Fruit fly (Drosophila melanogaster) whole organism, embryonic: ENCODE results near the gene CG11811.
A peak's percentile ranks its signal among the peaks of the same experiment; 100 is the strongest.

ENCODE experiments used
- ATbp ChIP-seq: fragments of 200-800 bp; sonication (Bioruptor generic); optimal IDR thresholded peaks from 2 replicates; lab custom pipeline; 2017; ENCODE audit warnings: missing biosample characterization, mild to moderate bottlenecking, missing genetic modification characterization, missing genetic modification reagents
- CG13123 ChIP-seq: fragments of 200-800 bp; sonication (Bioruptor generic); optimal IDR thresholded peaks from 2 replicates; lab custom pipeline; 2016; ENCODE audit warnings: missing biosample characterization, missing genetic modification characterization
- CG13287 ChIP-seq: fragments of 200-800 bp; sonication (Bioruptor generic); IDR thresholded peaks from 2 replicates; pipeline ENCODE4 v1.3.6; 2022; ENCODE audit warnings: missing biosample characterization, missing genetic modification characterization; ENCODE audit not compliant: partially characterized antibody
- CG13775 ChIP-seq: fragments of 200-800 bp; sonication (Bioruptor generic); optimal IDR thresholded peaks from 3 replicates; lab custom pipeline; 2017; ENCODE audit warnings: missing biosample characterization, mild to moderate bottlenecking, missing genetic modification characterization
- CG14710 ChIP-seq: fragments of 200-800 bp; sonication (Bioruptor generic); optimal IDR thresholded peaks from 3 replicates; lab custom pipeline; 2019; ENCODE audit warnings: missing biosample characterization, mild to moderate bottlenecking, missing genetic modification characterization, moderate library complexity
- CG14965 ChIP-seq: fragments of 200-800 bp; sonication (Bioruptor generic); optimal IDR thresholded peaks from 2 replicates; lab custom pipeline; 2016; ENCODE audit warnings: missing biosample characterization, missing genetic modification characterization, borderline replicate concordance
- CG17385 ChIP-seq: fragments of 200-800 bp; sonication (Bioruptor generic); optimal IDR thresholded peaks from 3 replicates; lab custom pipeline; 2018; ENCODE audit warnings: missing biosample characterization, mild to moderate bottlenecking, missing genetic modification characterization
- CG17568 ChIP-seq: fragments of 200-800 bp; sonication (Bioruptor generic); optimal IDR thresholded peaks from 2 replicates; lab custom pipeline; 2018; ENCODE audit warnings: missing biosample characterization, mild to moderate bottlenecking, missing genetic modification characterization, moderate library complexity
- CG17612 ChIP-seq: fragments of 200-800 bp; sonication (Bioruptor generic); IDR thresholded peaks from 2 replicates; pipeline ENCODE4 v1.3.6; 2022; ENCODE audit warnings: missing biosample characterization, missing genetic modification characterization
- CG3163 ChIP-seq: fragments of 200-800 bp; sonication (Bioruptor generic); optimal IDR thresholded peaks from 3 replicates; lab custom pipeline; 2016; ENCODE audit warnings: missing biosample characterization, missing genetic modification characterization
- CG3726 ChIP-seq: fragments of 200-800 bp; sonication (Bioruptor generic); IDR thresholded peaks from 3 replicates; pipeline ENCODE4, ENCODE4 v1.3.6; 2022; ENCODE audit warnings: missing biosample characterization, missing genetic modification characterization
- CG3847 ChIP-seq: fragments of 200-800 bp; sonication (Bioruptor generic); IDR thresholded peaks from 2 replicates; pipeline ENCODE4 v1.3.6; 2022; ENCODE audit warnings: missing biosample characterization, missing genetic modification characterization
- CG7271 ChIP-seq: fragments of 200-800 bp; sonication (Bioruptor generic); optimal IDR thresholded peaks from 2 replicates; lab custom pipeline; 2018; ENCODE audit warnings: missing biosample characterization, mild to moderate bottlenecking, missing genetic modification characterization, moderate library complexity
- CG7963 ChIP-seq: fragments of 200-800 bp; sonication (Bioruptor generic); IDR thresholded peaks from 3 replicates; pipeline ENCODE4 v1.3.6; 2022; ENCODE audit warnings: missing biosample characterization, missing genetic modification characterization; ENCODE audit not compliant: partially characterized antibody
- CG9797 ChIP-seq: fragments of 200-800 bp; sonication (Bioruptor generic); optimal IDR thresholded peaks from 3 replicates; lab custom pipeline; 2018; ENCODE audit warnings: missing biosample characterization, mild to moderate bottlenecking, missing genetic modification characterization
- D ChIP-seq, 2 experiments: fragments of 200-800 bp in 1 of 2; fragments of >200 bp in 1 of 2; sonication (Bioruptor generic) in 1 of 2; optimal IDR thresholded peaks; 2 replicates in 1 of 2; 3 replicates in 1 of 2; lab custom pipeline; 2017; ENCODE audit warnings: mild to moderate bottlenecking in 1 of 2, missing biosample characterization in 1 of 2, missing genetic modification characterization in 1 of 2, missing genetic modification reagents in 1 of 2
- Deaf1 ChIP-seq: fragments of 200-800 bp; optimal IDR thresholded peaks from 3 replicates; lab custom pipeline; 2019; ENCODE audit warnings: missing biosample characterization, mild to moderate bottlenecking, missing genetic modification characterization, moderate library complexity
- Dfd ChIP-seq, 2 experiments: fragments of >200 bp; optimal IDR thresholded peaks; 2 replicates each; lab custom pipeline; 2017; ENCODE audit warnings: missing biosample characterization in 2 of 2, missing genetic modification characterization in 2 of 2
- Doc2 ChIP-seq: fragments of 200-800 bp; sonication (Bioruptor generic); IDR thresholded peaks from 2 replicates; pipeline ENCODE4 v1.3.6; 2022; ENCODE audit warnings: missing biosample characterization, missing genetic modification characterization
- HmgD ChIP-seq: fragments of 200-800 bp; sonication (Bioruptor generic); optimal IDR thresholded peaks from 3 replicates; lab custom pipeline; 2016; ENCODE audit warnings: missing biosample characterization, missing genetic modification characterization
- Hr3 ChIP-seq: fragments of 200-800 bp; sonication (Bioruptor generic); optimal IDR thresholded peaks from 3 replicates; lab custom pipeline; 2016; ENCODE audit warnings: missing biosample characterization, missing genetic modification characterization
- Kr ChIP-seq: fragments of 200-800 bp; sonication (Bioruptor generic); optimal IDR thresholded peaks from 2 replicates; lab custom pipeline; 2017; ENCODE audit warnings: missing biosample characterization, mild to moderate bottlenecking, missing genetic modification characterization
- NC2α ChIP-seq: fragments of 200-800 bp; sonication (Bioruptor generic); optimal IDR thresholded peaks from 2 replicates; lab custom pipeline; 2016; ENCODE audit warnings: missing biosample characterization, missing genetic modification characterization
- NC2β ChIP-seq: fragments of 200-800 bp; sonication (Bioruptor generic); optimal IDR thresholded peaks from 2 replicates; lab custom pipeline; 2016; ENCODE audit warnings: missing biosample characterization, missing genetic modification characterization
- NFAT ChIP-seq: fragments of 200-800 bp; sonication (Bioruptor generic); IDR thresholded peaks from 2 replicates; pipeline ENCODE4 v1.3.6; 2022; ENCODE audit warnings: missing biosample characterization, missing genetic modification characterization
- Ravus ChIP-seq: fragments of 200-800 bp; sonication (Bioruptor generic); IDR thresholded peaks from 2 replicates; pipeline ENCODE4 v1.3.6; 2022; ENCODE audit warnings: missing biosample characterization, missing genetic modification characterization
- Xrp1 ChIP-seq: fragments of 200-800 bp; sonication (Bioruptor generic); IDR thresholded peaks from 2 replicates; pipeline ENCODE4 v1.3.6; 2022; ENCODE audit warnings: missing biosample characterization, missing genetic modification characterization
- ap ChIP-seq: fragments of 200-800 bp; sonication (Bioruptor generic); IDR thresholded peaks from 2 replicates; pipeline ENCODE4 v1.3.6; 2022; ENCODE audit warnings: missing biosample characterization, missing genetic modification characterization
- ci ChIP-seq: fragments of 200-800 bp; sonication (Bioruptor generic); IDR thresholded peaks from 3 replicates; pipeline ENCODE4 v1.3.6; 2022; ENCODE audit warnings: missing biosample characterization, missing genetic modification characterization
- crp ChIP-seq, 2 experiments: fragments of 200-800 bp; sonication (Bioruptor generic); optimal IDR thresholded peaks; 2 replicates in 1 of 2; 3 replicates in 1 of 2; lab custom pipeline; 2017; ENCODE audit warnings: missing biosample characterization in 2 of 2, missing genetic modification characterization in 2 of 2, mild to moderate bottlenecking in 1 of 2, moderate library complexity in 1 of 2
- dan ChIP-seq: fragments of 200-800 bp; sonication (Bioruptor generic); IDR thresholded peaks from 2 replicates; pipeline ENCODE4 v1.3.6; 2022; ENCODE audit warnings: missing biosample characterization, missing genetic modification characterization
- emc ChIP-seq: fragments of 200-800 bp; sonication (Bioruptor generic); optimal IDR thresholded peaks from 2 replicates; lab custom pipeline; 2016; ENCODE audit warnings: missing biosample characterization, missing genetic modification characterization
- grau ChIP-seq: fragments of 200-800 bp; optimal IDR thresholded peaks from 3 replicates; lab custom pipeline; 2019; ENCODE audit warnings: missing biosample characterization, mild to moderate bottlenecking, missing genetic modification characterization, moderate library complexity
- hth ChIP-seq: fragments of >200 bp; optimal IDR thresholded peaks from 2 replicates; lab custom pipeline; 2017; ENCODE audit warnings: inconsistent platforms
- inv ChIP-seq: fragments of 200-800 bp; sonication (Bioruptor generic); IDR thresholded peaks from 2 replicates; pipeline ENCODE4 v1.3.6; 2022; ENCODE audit warnings: missing biosample characterization, missing genetic modification characterization; ENCODE audit not compliant: partially characterized antibody
- jing ChIP-seq: fragments of 200-800 bp; sonication (Bioruptor generic); optimal IDR thresholded peaks from 2 replicates; lab custom pipeline; 2018; ENCODE audit warnings: missing biosample characterization, mild to moderate bottlenecking, missing genetic modification characterization
- jumu ChIP-seq: fragments of 200-800 bp; sonication (Bioruptor generic); optimal IDR thresholded peaks from 3 replicates; lab custom pipeline; 2016; ENCODE audit warnings: missing biosample characterization, missing genetic modification characterization
- lmd ChIP-seq: fragments of 200-800 bp; sonication (Bioruptor generic); IDR thresholded peaks from 2 replicates; pipeline ENCODE4 v1.3.6; 2022; ENCODE audit warnings: missing biosample characterization, missing genetic modification characterization
- lola ChIP-seq, 3 experiments: fragments of >200 bp in 2 of 3; fragments of 200-800 bp in 1 of 3; sonication (Bioruptor generic) in 1 of 3; optimal IDR thresholded peaks; 2 replicates each; lab custom pipeline; 2017 to 2019; ENCODE audit warnings: missing biosample characterization in 3 of 3, missing genetic modification characterization in 3 of 3, mild to moderate bottlenecking in 1 of 3, moderate library complexity in 1 of 3
- mam ChIP-seq: fragments of 200-800 bp; sonication (Bioruptor generic); optimal IDR thresholded peaks from 3 replicates; lab custom pipeline; 2016; ENCODE audit warnings: missing biosample characterization, missing genetic modification characterization
- pan ChIP-seq, 4 experiments: fragments of >200 bp in 3 of 4; fragments of 200-800 bp in 1 of 4; sonication (Bioruptor generic) in 1 of 4; optimal IDR thresholded peaks in 3 of 4; IDR thresholded peaks in 1 of 4; 2 replicates each; pipeline versions ENCODE4 v1.3.6 to Lab custom; 2017 to 2022; ENCODE audit warnings: missing biosample characterization in 2 of 4, missing genetic modification characterization in 2 of 4, mixed read lengths in 1 of 4
- pzg ChIP-seq: fragments of 200-800 bp; sonication (Bioruptor generic); optimal IDR thresholded peaks from 3 replicates; lab custom pipeline; 2018; ENCODE audit warnings: missing biosample characterization, mild to moderate bottlenecking, missing genetic modification characterization, moderate library complexity
- ranshi ChIP-seq: fragments of 200-800 bp; sonication (Bioruptor generic); IDR thresholded peaks from 2 replicates; pipeline ENCODE4 v1.3.6; 2022; ENCODE audit warnings: missing biosample characterization, missing genetic modification characterization
- row ChIP-seq: fragments of 200-800 bp; sonication (Bioruptor generic); IDR thresholded peaks from 3 replicates; pipeline ENCODE4 v1.3.6; 2022; ENCODE audit warnings: missing biosample characterization, missing genetic modification characterization
- run ChIP-seq: fragments of 200-800 bp; sonication (Bioruptor generic); optimal IDR thresholded peaks from 3 replicates; lab custom pipeline; 2018; ENCODE audit warnings: missing biosample characterization, mild to moderate bottlenecking, missing genetic modification characterization
- schlank ChIP-seq: fragments of 200-800 bp; sonication (Bioruptor generic); optimal IDR thresholded peaks from 2 replicates; lab custom pipeline; 2018; ENCODE audit warnings: missing biosample characterization, mild to moderate bottlenecking, missing genetic modification characterization
- unpg ChIP-seq: fragments of 200-800 bp; sonication (Bioruptor generic); optimal IDR thresholded peaks from 3 replicates; lab custom pipeline; 2018; ENCODE audit warnings: missing biosample characterization, mild to moderate bottlenecking, missing genetic modification characterization, moderate library complexity
- zfh1 ChIP-seq: fragments of 200-800 bp; sonication (Bioruptor generic); IDR thresholded peaks from 3 replicates; pipeline ENCODE4 v1.3.6; 2022; ENCODE audit warnings: missing biosample characterization, missing genetic modification characterization

Gene CG11811

DNA sequence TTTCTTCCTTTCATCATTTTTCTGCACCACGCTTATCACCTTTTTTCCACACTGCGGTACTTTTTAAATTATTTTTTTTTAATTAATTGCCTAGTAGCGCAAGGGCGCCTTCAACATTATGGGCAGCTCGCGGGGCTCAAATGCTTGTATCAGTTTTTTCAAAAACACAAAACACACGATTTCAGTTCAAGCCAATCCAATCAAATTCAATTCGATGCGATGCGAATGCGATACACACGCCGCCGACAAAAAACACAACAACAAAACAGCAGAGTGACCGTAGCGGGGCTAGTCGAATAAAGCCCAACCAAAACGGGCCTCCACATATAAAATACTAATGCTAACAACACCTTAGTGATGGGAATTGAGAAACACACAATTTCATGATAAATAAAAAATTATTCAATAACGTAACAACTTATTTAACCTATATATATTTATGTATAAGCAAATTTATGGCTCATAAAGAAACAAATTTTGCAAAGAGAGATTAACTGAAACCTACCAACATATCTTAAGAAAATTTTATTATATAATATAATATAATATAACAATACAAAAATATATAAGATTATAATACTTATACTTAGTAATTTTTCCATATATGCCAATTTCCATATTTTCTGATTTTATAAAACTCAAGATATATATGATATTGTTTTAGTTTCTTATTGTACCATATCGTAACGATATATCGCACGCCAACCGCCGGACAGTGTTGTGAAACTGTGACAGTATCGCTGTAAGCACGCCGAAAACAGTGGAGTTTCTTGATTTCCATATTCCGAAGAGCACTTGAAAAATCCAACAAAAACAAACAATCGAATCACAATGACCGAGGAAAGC, 29.9 kb upstream of the CG11811 start, which contains the start of the genes CG32066 and CG8003 (continued):
- TF ChIP-seq NFAT (GFP tag; lab: Robert Waterston, UW) (peak; percentile 77), CG17385 (GFP tag; lab: Kevin White, UChicago) (peak; percentile 24), crp (GFP tag; optimal IDR thresholded peaks at IDR 0.05; lab: Kevin White, UChicago) (no peak), Deaf1 (tag; lab: Kevin White, UChicago) (no peak), CG14965 (GFP tag; lab: Kevin White, UChicago) (no peak), CG7963 (GFP tag; lab: Robert Waterston, UW) (peak; percentile 85), inv (GFP tag; lab: Robert Waterston, UW) (peak; percentile 96), Doc2 (GFP tag; lab: Robert Waterston, UW) (no peak), NC2α (GFP tag; lab: Kevin White, UChicago) (no peak), schlank (tag; lab: Kevin White, UChicago) (no peak), CG3726 (no peak), D (optimal IDR thresholded peaks at IDR 0.05; lab: Kevin White, UChicago) (no peak), D (GFP tag; optimal IDR thresholded peaks at IDR 0.05; lab: Kevin White, UChicago) (no peak), mam (peak; percentile 3), CG17612 (no peak), lmd (GFP tag; lab: Robert Waterston, UW) (no peak; the same call in 1 of the 2 replicates), pzg (GFP tag; lab: Kevin White, UChicago) (peak; percentile 61), CG9797 (peak; percentile 66), jumu (GFP tag; lab: Kevin White, UChicago) (no peak), CG14710 (tag; lab: Kevin White, UChicago) (peak; percentile 52), unpg (GFP tag; lab: Kevin White, UChicago) (no peak), NC2β (GFP tag; lab: Kevin White, UChicago) (no peak), ranshi (GFP tag; lab: Robert Waterston, UW) (peak; percentile 38; the same call in 1 of the 2 replicates), HmgD (GFP tag; lab: Kevin White, UChicago) (no peak), zfh1 (GFP tag; lab: Robert Waterston, UW) (peak; percentile 51; the same call in 2 of the 3 replicates), dan (GFP tag; lab: Robert Waterston, UW) (no peak), emc (GFP tag; lab: Kevin White, UChicago) (no peak), jing (GFP tag; lab: Kevin White, UChicago) (no peak), CG7271 (tag; lab: Kevin White, UChicago) (no peak), CG17568 (GFP tag; lab: Kevin White, UChicago) (peak; percentile 61), CG3847 (GFP tag; lab: Robert Waterston, UW) (peak; percentile 32; the same call in 1 of the 2 replicates), CG13775 (GFP tag; lab: Kevin White, UChicago) (peak; percentile 55), pan (optimal IDR thresholded peaks at IDR 0.05; lab: Kevin White, UChicago) (no peak), pan (GFP tag; optimal IDR thresholded peaks at IDR 0.05 in 1 of 2, IDR thresholded peaks at IDR 0.05 in 1 of 2) (peak in 1 of 2 experiments; percentile 17), ap (GFP tag; lab: Robert Waterston, UW) (no peak), lola (GFP tag; optimal IDR thresholded peaks at IDR 0.05; lab: Kevin White, UChicago) (peak in 1 of 3 experiments; percentile 58), row (GFP tag; lab: Robert Waterston, UW) (peak; percentile 82), Hr3 (peak; percentile 40), Kr (GFP tag; lab: Kevin White, UChicago) (no peak), ci (GFP tag; lab: Robert Waterston, UW) (peak; percentile 62; the same call in 2 of the 3 replicates), Ravus (GFP tag; lab: Robert Waterston, UW) (no peak), ATbp (GFP tag; lab: Kevin White, UChicago) (no peak), CG13123 (GFP tag; lab: Kevin White, UChicago) (no peak), CG13287 (GFP tag; lab: Robert Waterston, UW) (peak; percentile 90), run (tag; lab: Kevin White, UChicago) (no peak), hth (no peak), CG3163 (GFP tag; lab: Kevin White, UChicago) (no peak), Xrp1 (GFP tag; lab: Robert Waterston, UW) (no peak), grau (peak; percentile 60), Dfd (GFP tag; optimal IDR thresholded peaks at IDR 0.05; lab: Kevin White, UChicago) (no peak)
